Fruit fly (Drosophila melanogaster) whole organism, embryonic: ENCODE results near the gene CG34347.

Experiments used
- Adf1 ChIP-seq: fragments of 200-800 bp; sonication (Bioruptor generic); IDR thresholded peaks from 2 replicates; pipeline ENCODE4 v1.3.6; 2022; ENCODE audit warnings: missing biosample characterization, missing genetic modification characterization
- Atf6 ChIP-seq: fragments of 200-800 bp; sonication (Bioruptor generic); IDR thresholded peaks from 2 replicates; pipeline ENCODE4 v1.3.6; 2022; ENCODE audit warnings: missing biosample characterization, missing genetic modification characterization
- Bgb ChIP-seq: fragments of 200-800 bp; sonication (Bioruptor generic); IDR thresholded peaks from 2 replicates; pipeline ENCODE4 v1.3.6; 2022; ENCODE audit warnings: missing biosample characterization, missing genetic modification characterization; ENCODE audit not compliant: partially characterized antibody
- Bteb2 ChIP-seq: fragments of 200-800 bp; sonication (Bioruptor generic); optimal IDR thresholded peaks from 2 replicates; lab custom pipeline; 2016; ENCODE audit warnings: missing biosample characterization, missing genetic modification characterization
- CG10462 ChIP-seq: fragments of 200-800 bp; sonication (Bioruptor generic); optimal IDR thresholded peaks from 2 replicates; lab custom pipeline; 2016; ENCODE audit warnings: missing biosample characterization, missing genetic modification characterization
- CG12219 ChIP-seq: fragments of 200-800 bp; sonication (Bioruptor generic); optimal IDR thresholded peaks from 3 replicates; lab custom pipeline; 2018; ENCODE audit warnings: missing biosample characterization, mild to moderate bottlenecking, missing genetic modification characterization
- CG13123 ChIP-seq: fragments of 200-800 bp; sonication (Bioruptor generic); optimal IDR thresholded peaks from 2 replicates; lab custom pipeline; 2016; ENCODE audit warnings: missing biosample characterization, missing genetic modification characterization
- CG15011 ChIP-seq: fragments of 200-800 bp; sonication (Bioruptor generic); optimal IDR thresholded peaks from 3 replicates; lab custom pipeline; 2018; ENCODE audit warnings: missing biosample characterization, mild to moderate bottlenecking, missing genetic modification characterization
- CG15479 ChIP-seq: fragments of 200-800 bp; sonication (Bioruptor generic); optimal IDR thresholded peaks from 3 replicates; lab custom pipeline; 2019; ENCODE audit warnings: missing biosample characterization, mild to moderate bottlenecking, missing genetic modification characterization, moderate library complexity
- CG16863 ChIP-seq: fragments of 200-800 bp; sonication (Bioruptor generic); optimal IDR thresholded peaks from 3 replicates; lab custom pipeline; 2016; ENCODE audit warnings: missing biosample characterization, missing genetic modification characterization
- CG17359 ChIP-seq: fragments of 200-800 bp; sonication (Bioruptor generic); optimal IDR thresholded peaks from 3 replicates; lab custom pipeline; 2018; ENCODE audit warnings: missing biosample characterization, mild to moderate bottlenecking, missing genetic modification characterization, moderate library complexity
- CG31388 ChIP-seq: fragments of 200-800 bp; sonication (Bioruptor generic); optimal IDR thresholded peaks from 2 replicates; lab custom pipeline; 2016; ENCODE audit warnings: missing biosample characterization, missing genetic modification characterization
- CG4404 ChIP-seq: fragments of 200-800 bp; sonication (Bioruptor generic); IDR thresholded peaks from 2 replicates; pipeline ENCODE4 v1.3.6; 2022; ENCODE audit warnings: missing biosample characterization, missing genetic modification characterization
- CG6791 ChIP-seq: fragments of 200-800 bp; sonication (Bioruptor generic); IDR thresholded peaks from 3 replicates; pipeline ENCODE4 v1.3.6; 2022; ENCODE audit warnings: missing biosample characterization, missing genetic modification characterization; ENCODE audit not compliant: partially characterized antibody
- CG6854 ChIP-seq: fragments of 200-800 bp; sonication (Bioruptor generic); optimal IDR thresholded peaks from 3 replicates; lab custom pipeline; 2017; ENCODE audit warnings: missing biosample characterization, mild to moderate bottlenecking, missing genetic modification characterization
- CG7987 ChIP-seq: fragments of 200-800 bp; sonication (Bioruptor generic); optimal IDR thresholded peaks from 2 replicates; lab custom pipeline; 2018; ENCODE audit warnings: missing biosample characterization, mild to moderate bottlenecking, missing genetic modification characterization, moderate library complexity
- CG8089 ChIP-seq: fragments of 200-800 bp; sonication (Bioruptor generic); optimal IDR thresholded peaks from 3 replicates; lab custom pipeline; 2016; ENCODE audit warnings: missing biosample characterization, missing genetic modification characterization
- CG9876 ChIP-seq: fragments of 200-800 bp; sonication (Bioruptor generic); optimal IDR thresholded peaks from 2 replicates; lab custom pipeline; 2016; ENCODE audit warnings: missing biosample characterization, missing genetic modification characterization
- CTCF ChIP-seq: fragments of 200-800 bp; sonication (Bioruptor generic); optimal IDR thresholded peaks from 2 replicates; lab custom pipeline; 2017; ENCODE audit warnings: missing biosample characterization, mild to moderate bottlenecking, missing genetic modification characterization, moderate library complexity
- Chrac-16 ChIP-seq: fragments of 200-800 bp; sonication (Bioruptor generic); optimal IDR thresholded peaks from 3 replicates; lab custom pipeline; 2016; ENCODE audit warnings: missing biosample characterization, missing genetic modification characterization
- Dll ChIP-seq: fragments of 200-800 bp; sonication (Bioruptor generic); IDR thresholded peaks from 4 replicates; pipeline ENCODE4 v1.3.6; 2022; ENCODE audit warnings: missing biosample characterization, missing genetic modification characterization; ENCODE audit not compliant: partially characterized antibody
- Doc3 ChIP-seq: fragments of 200-800 bp; sonication (Bioruptor generic); IDR thresholded peaks from 3 replicates; pipeline ENCODE4 v1.3.6; 2022; ENCODE audit warnings: missing biosample characterization, missing genetic modification characterization; ENCODE audit not compliant: partially characterized antibody
- HmgZ ChIP-seq: fragments of 200-800 bp; sonication (Bioruptor generic); optimal IDR thresholded peaks from 2 replicates; lab custom pipeline; 2018; ENCODE audit warnings: missing biosample characterization, mild to moderate bottlenecking, missing genetic modification characterization
- Max ChIP-seq: fragments of 200-800 bp; sonication (Bioruptor generic); optimal IDR thresholded peaks from 2 replicates; lab custom pipeline; 2016; ENCODE audit warnings: missing biosample characterization, mild to moderate bottlenecking, missing genetic modification characterization
- NC2α ChIP-seq: fragments of 200-800 bp; sonication (Bioruptor generic); optimal IDR thresholded peaks from 2 replicates; lab custom pipeline; 2016; ENCODE audit warnings: missing biosample characterization, missing genetic modification characterization
- PHDP ChIP-seq: fragments of 200-800 bp; sonication (Bioruptor generic); optimal IDR thresholded peaks from 3 replicates; lab custom pipeline; 2018; ENCODE audit warnings: missing biosample characterization, mild to moderate bottlenecking, missing genetic modification characterization, moderate library complexity
- Poxn ChIP-seq: fragments of 200-800 bp; sonication (Bioruptor generic); IDR thresholded peaks from 2 replicates; pipeline ENCODE4 v1.3.6; 2022; ENCODE audit warnings: missing biosample characterization, missing genetic modification characterization
- Rx ChIP-seq: fragments of 200-800 bp; sonication (Bioruptor generic); IDR thresholded peaks from 2 replicates; pipeline ENCODE4 v1.3.6; 2022; ENCODE audit warnings: missing biosample characterization, missing genetic modification characterization
- Sry-δ ChIP-seq: fragments of 200-800 bp; sonication (Bioruptor generic); optimal IDR thresholded peaks from 2 replicates; lab custom pipeline; 2016; ENCODE audit warnings: missing biosample characterization, missing genetic modification characterization
- bsh ChIP-seq, 2 experiments: fragments of 200-800 bp; sonication (Bioruptor generic); optimal IDR thresholded peaks; 2 replicates each; lab custom pipeline; 2017 to 2018; ENCODE audit warnings: mild to moderate bottlenecking in 2 of 2, missing biosample characterization in 2 of 2, missing genetic modification characterization in 2 of 2, moderate library complexity in 1 of 2
- btn ChIP-seq: fragments of 200-800 bp; sonication (Bioruptor generic); optimal IDR thresholded peaks from 2 replicates; lab custom pipeline; 2016; ENCODE audit warnings: missing biosample characterization, missing genetic modification characterization
- chif ChIP-seq, 2 experiments: fragments of 200-800 bp; sonication (Bioruptor generic); optimal IDR thresholded peaks; 3 replicates each; lab custom pipeline; 2016; ENCODE audit warnings: missing biosample characterization in 2 of 2, missing genetic modification characterization in 2 of 2
- emc ChIP-seq: fragments of 200-800 bp; sonication (Bioruptor generic); optimal IDR thresholded peaks from 2 replicates; lab custom pipeline; 2016; ENCODE audit warnings: missing biosample characterization, missing genetic modification characterization
- esg ChIP-seq: fragments of 200-800 bp; sonication (Bioruptor generic); conservative IDR thresholded peaks from 2 replicates; pipeline ENCODE4 v1.3.6; 2022; ENCODE audit warnings: missing biosample characterization, missing genetic modification characterization
- insv ChIP-seq, 2 experiments: fragments of 200-800 bp; sonication (Bioruptor generic); optimal IDR thresholded peaks; 3 replicates each; lab custom pipeline; 2016 to 2018; ENCODE audit warnings: missing biosample characterization in 2 of 2, missing genetic modification characterization in 2 of 2
- inv ChIP-seq: fragments of 200-800 bp; sonication (Bioruptor generic); IDR thresholded peaks from 2 replicates; pipeline ENCODE4 v1.3.6; 2022; ENCODE audit warnings: missing biosample characterization, missing genetic modification characterization; ENCODE audit not compliant: partially characterized antibody
- jumu ChIP-seq: fragments of 200-800 bp; sonication (Bioruptor generic); optimal IDR thresholded peaks from 3 replicates; lab custom pipeline; 2016; ENCODE audit warnings: missing biosample characterization, missing genetic modification characterization
- ken ChIP-seq: fragments of 200-800 bp; sonication (Bioruptor generic); IDR thresholded peaks from 3 replicates; pipeline ENCODE4 v1.3.6; 2022; ENCODE audit warnings: missing biosample characterization, missing genetic modification characterization
- nau ChIP-seq: fragments of 200-800 bp; sonication (Bioruptor generic); optimal IDR thresholded peaks from 3 replicates; lab custom pipeline; 2017; ENCODE audit warnings: missing biosample characterization, mild to moderate bottlenecking, missing genetic modification characterization, missing genetic modification reagents
- oc ChIP-seq: fragments of 200-800 bp; sonication (Bioruptor generic); optimal IDR thresholded peaks from 2 replicates; lab custom pipeline; 2018; ENCODE audit warnings: missing biosample characterization, mild to moderate bottlenecking, missing genetic modification characterization, moderate library complexity
- pb ChIP-seq: fragments of 200-800 bp; sonication (Bioruptor generic); optimal IDR thresholded peaks from 3 replicates; lab custom pipeline; 2016; ENCODE audit warnings: missing biosample characterization, missing genetic modification characterization
- prd ChIP-seq, 3 experiments: fragments of >200 bp in 2 of 3; fragments of 200-800 bp in 1 of 3; sonication (Bioruptor generic) in 1 of 3; optimal IDR thresholded peaks in 2 of 3; IDR thresholded peaks in 1 of 3; 2 replicates in 2 of 3; 3 replicates in 1 of 3; pipeline versions ENCODE4 v1.3.6 to Lab custom; 2017 to 2022; ENCODE audit warnings: missing biosample characterization in 1 of 3, missing genetic modification characterization in 1 of 3
- psq ChIP-seq: fragments of 200-800 bp; sonication (Bioruptor generic); optimal IDR thresholded peaks from 2 replicates; lab custom pipeline; 2017; ENCODE audit warnings: missing biosample characterization, missing genetic modification characterization
- rib ChIP-seq: fragments of 200-800 bp; sonication (Bioruptor generic); IDR thresholded peaks from 2 replicates; pipeline ENCODE4 v1.3.6; 2022; ENCODE audit warnings: missing biosample characterization, missing genetic modification characterization
- salm ChIP-seq: fragments of 200-800 bp; sonication (Bioruptor generic); optimal IDR thresholded peaks from 2 replicates; lab custom pipeline; 2018; ENCODE audit warnings: missing biosample characterization, mild to moderate bottlenecking, missing genetic modification characterization
- sd ChIP-seq: fragments of 200-800 bp; sonication (Bioruptor generic); optimal IDR thresholded peaks from 3 replicates; lab custom pipeline; 2018; ENCODE audit warnings: missing biosample characterization, mild to moderate bottlenecking, missing genetic modification characterization, moderate library complexity
- sens-2 ChIP-seq: fragments of 200-800 bp; sonication (Bioruptor generic); IDR thresholded peaks from 2 replicates; pipeline ENCODE4 v1.3.6; 2022; ENCODE audit warnings: missing biosample characterization, missing genetic modification characterization
- sug ChIP-seq: fragments of 200-800 bp; optimal IDR thresholded peaks from 2 replicates; lab custom pipeline; 2019; ENCODE audit warnings: missing biosample characterization, mild to moderate bottlenecking, missing genetic modification characterization, moderate library complexity
- tna ChIP-seq: fragments of 200-800 bp; sonication (Bioruptor generic); IDR thresholded peaks from 2 replicates; pipeline ENCODE4 v1.3.6; 2022; ENCODE audit warnings: missing biosample characterization, missing genetic modification characterization; ENCODE audit not compliant: partially characterized antibody
- usp ChIP-seq: fragments of >200 bp; optimal IDR thresholded peaks from 2 replicates; lab custom pipeline; 2017; ENCODE audit warnings: missing biosample characterization, missing genetic modification characterization

CG34347 gene

DNA sequence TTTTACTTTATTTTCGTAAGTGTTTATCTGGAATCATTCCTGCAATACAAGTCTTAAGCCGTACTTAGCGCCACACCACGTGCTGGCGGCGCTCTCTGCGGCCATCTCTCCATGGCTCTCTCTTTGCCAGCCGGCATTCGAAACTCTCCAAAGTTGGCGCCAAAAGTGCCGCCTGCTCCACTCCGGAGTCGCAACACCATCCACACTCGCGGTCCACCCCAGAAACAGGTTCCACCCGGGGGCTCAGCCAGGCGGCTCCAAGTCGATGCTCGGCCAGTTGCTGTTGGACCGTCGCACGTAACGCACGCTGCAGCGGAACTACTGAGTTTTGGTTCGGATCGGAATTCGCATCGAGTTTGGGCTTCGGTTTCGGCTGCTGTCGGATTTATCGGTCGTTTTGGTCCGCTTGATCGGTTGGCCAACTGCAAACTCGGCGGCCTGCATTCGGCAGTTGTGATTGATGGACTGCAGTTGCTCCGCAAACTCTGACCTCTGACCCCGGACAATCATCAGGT, at the start of gene CG34347 (continued):
- TF ChIP-seq CG9876 (GFP tag; lab: Kevin White, UChicago) (no peak), CG12219 (GFP tag; lab: Kevin White, UChicago) (no peak), CG16863 (GFP tag; lab: Kevin White, UChicago) (peak; percentile 1), Sry-δ (GFP tag; lab: Kevin White, UChicago) (no peak), CG15479 (GFP tag; lab: Kevin White, UChicago) (no peak), Poxn (GFP tag; lab: Robert Waterston, UW) (no peak), inv (GFP tag; lab: Robert Waterston, UW) (no peak), CG7987 (GFP tag; lab: Kevin White, UChicago) (peak; percentile 17), pb (GFP tag; lab: Kevin White, UChicago) (peak; percentile 6), btn (no peak), CG6791 (GFP tag; lab: Robert Waterston, UW) (0 out of 3 replicates have a peak, but pooled peaks have one; percentile 49), Adf1 (GFP tag; lab: Robert Waterston, UW) (no peak; the same call in 1 of the 2 replicates), CG4404 (GFP tag; lab: Robert Waterston, UW) (no peak), chif (GFP tag; optimal IDR thresholded peaks at IDR 0.05; lab: Kevin White, UChicago) (no peak), jumu (GFP tag; lab: Kevin White, UChicago) (no peak), Dll (GFP tag; lab: Robert Waterston, UW) (no peak), Rx (GFP tag; lab: Robert Waterston, UW) (no peak), Chrac-16 (GFP tag; lab: Kevin White, UChicago) (no peak), PHDP (tag; lab: Kevin White, UChicago) (peak; percentile 10), nau (GFP tag; lab: Kevin White, UChicago) (no peak), sd (tag; lab: Kevin White, UChicago) (peak; percentile 54), CG10462 (no peak), Bteb2 (GFP tag; lab: Kevin White, UChicago) (no peak), CG8089 (GFP tag; lab: Kevin White, UChicago) (no peak), esg (GFP tag; lab: Robert Waterston, UW) (no peak), Atf6 (GFP tag; lab: Robert Waterston, UW) (no peak), CG17359 (tag; lab: Kevin White, UChicago) (peak; percentile 4), CG6854 (GFP tag; lab: Kevin White, UChicago) (no peak), CTCF (GFP tag; lab: Kevin White, UChicago) (no peak), CG15011 (no peak), oc (tag; lab: Kevin White, UChicago) (peak; percentile 42), HmgZ (tag; lab: Kevin White, UChicago) (peak; percentile 12), ken (GFP tag; lab: Robert Waterston, UW) (0 out of 3 replicates have a peak, but pooled peaks have one; percentile 45), sens-2 (GFP tag; lab: Robert Waterston, UW) (peak; percentile 27; the same call in 1 of the 2 replicates), Max (peak; percentile 58), bsh (GFP tag; optimal IDR thresholded peaks at IDR 0.05; lab: Kevin White, UChicago) (peak in 1 of 2 experiments; percentile 2), salm (tag; lab: Kevin White, UChicago) (no peak), tna (GFP tag; lab: Robert Waterston, UW) (peak; percentile 31; the same call in 1 of the 2 replicates), sug (no peak), CG31388 (GFP tag; lab: Kevin White, UChicago) (no peak), NC2α (GFP tag; lab: Kevin White, UChicago) (no peak), Bgb (GFP tag; lab: Robert Waterston, UW) (peak; percentile 69; the same call in 1 of the 2 replicates), CG13123 (GFP tag; lab: Kevin White, UChicago) (no peak), psq (no peak), insv (GFP tag; optimal IDR thresholded peaks at IDR 0.05; lab: Kevin White, UChicago) (no peak), prd (optimal IDR thresholded peaks at IDR 0.05; lab: Kevin White, UChicago) (no peak), prd (GFP tag; IDR thresholded peaks at IDR 0.05; lab: Robert Waterston, UW) (0 out of 3 replicates have a peak, but pooled peaks have one; percentile 9), emc (GFP tag; lab: Kevin White, UChicago) (no peak), rib (GFP tag; lab: Robert Waterston, UW) (no peak), usp (GFP tag; lab: Kevin White, UChicago) (no peak), Doc3 (0 out of 3 replicates have a peak, but pooled peaks have one; percentile 25)
